Worm (Caenorhabditis elegans) whole organism, L2 larva: ENCODE results near the gene nkb-3.

ENCODE experiments used
- elt-3 ChIP-seq: sonication (generic microtip); optimal IDR thresholded peaks from 2 replicates; lab custom pipeline; 2017; ENCODE audit warnings: missing biosample characterization, missing genetic modification characterization
- lin-13 ChIP-seq: fragments of 150-350 bp; optimal IDR thresholded peaks from 2 replicates; lab custom pipeline; 2014; ENCODE audit warnings: missing biosample characterization, missing genetic modification reagents, missing genetic modification characterization
- lin-39 ChIP-seq: fragments of 150-350 bp; optimal IDR thresholded peaks from 2 replicates; lab custom pipeline; 2014; ENCODE audit warnings: missing biosample characterization, missing genetic modification reagents, missing genetic modification characterization
- nhr-12 ChIP-seq: fragments of 150-350 bp; optimal IDR thresholded peaks from 2 replicates; lab custom pipeline; 2014; ENCODE audit warnings: missing biosample characterization, missing genetic modification characterization
- snpc-4 ChIP-seq: fragments of 150-350 bp; optimal IDR thresholded peaks from 2 replicates; lab custom pipeline; 2014; ENCODE audit warnings: missing biosample characterization, missing genetic modification characterization
- unc-62 ChIP-seq: fragments of 150-350 bp; optimal IDR thresholded peaks from 2 replicates; lab custom pipeline; 2014; ENCODE audit warnings: missing biosample characterization, missing genetic modification reagents, missing genetic modification characterization
- ztf-11 ChIP-seq: sonication (generic microtip); optimal IDR thresholded peaks from 2 replicates; lab custom pipeline; 2017; ENCODE audit warnings: missing biosample characterization, missing genetic modification characterization

ce11 chrX:13772734-13773133 is 2.4 kb upstream of the nkb-3 start:
- TF ChIP-seq snpc-4 (tag; lab: Kevin White, UChicago) (no peak), nhr-12 (tag; lab: Kevin White, UChicago) (no peak), ztf-11 (tag; lab: Kevin White, UChicago) (no peak), lin-39 (no peak), unc-62 (GFP tag; lab: Kevin White, UChicago) (no peak), elt-3 (tag; lab: Kevin White, UChicago) (no peak), lin-13 (no peak)
